Worm (Caenorhabditis elegans) whole organism, L1 larva: Measurements from ENCODE around the gene fil-2.

Experiments
- C04F5.9 ChIP-seq: sonication (generic microtip); optimal IDR thresholded peaks from 2 replicates; lab custom pipeline; 2016; ENCODE audit warnings: missing genetic modification characterization, missing compliant biosample characterization
- C34B4.2 ChIP-seq: sonication (generic microtip); optimal IDR thresholded peaks from 2 replicates; lab custom pipeline; 2017; ENCODE audit warnings: mild to moderate bottlenecking, missing genetic modification characterization, missing compliant biosample characterization
- F16B12.6 ChIP-seq: fragments of 150-350 bp; optimal IDR thresholded peaks from 2 replicates; lab custom pipeline; 2014; ENCODE audit warnings: missing biosample characterization, missing genetic modification characterization
- aha-1 ChIP-seq: fragments of 150-350 bp; optimal IDR thresholded peaks from 2 replicates; lab custom pipeline; 2014; ENCODE audit warnings: missing biosample characterization, missing genetic modification characterization
- alr-1 ChIP-seq: fragments of 200-800 bp; sonication (Bioruptor generic); optimal IDR thresholded peaks from 2 replicates; lab custom pipeline; 2018; ENCODE audit warnings: borderline replicate concordance, mild to moderate bottlenecking, missing genetic modification characterization, missing compliant biosample characterization
- aly-2 ChIP-seq: fragments of 150-350 bp; optimal IDR thresholded peaks from 2 replicates; lab custom pipeline; 2014; ENCODE audit warnings: missing biosample characterization, missing genetic modification characterization
- ama-1 ChIP-seq: fragments of 150-350 bp; optimal IDR thresholded peaks from 2 replicates; lab custom pipeline; 2014
- blmp-1 ChIP-seq: fragments of 150-350 bp; optimal IDR thresholded peaks from 2 replicates; lab custom pipeline; 2014; ENCODE audit warnings: missing biosample characterization, missing genetic modification characterization
- ceh-63 ChIP-seq: fragments of 200-800 bp; sonication (Bioruptor generic); optimal IDR thresholded peaks from 2 replicates; lab custom pipeline; 2018; ENCODE audit warnings: mild to moderate bottlenecking, missing genetic modification characterization, missing compliant biosample characterization
- ceh-8 ChIP-seq: fragments of 200-800 bp; sonication (Bioruptor generic); optimal IDR thresholded peaks from 2 replicates; lab custom pipeline; 2018; ENCODE audit warnings: mild to moderate bottlenecking, missing genetic modification characterization, moderate library complexity, missing compliant biosample characterization
- ceh-88 ChIP-seq: fragments of 200-800 bp; sonication (Bioruptor generic); IDR thresholded peaks from 2 replicates; pipeline ENCODE4 v1.3.6; 2022; ENCODE audit warnings: missing genetic modification characterization, missing compliant biosample characterization
- ceh-90 ChIP-seq: sonication (generic microtip); optimal IDR thresholded peaks from 2 replicates; lab custom pipeline; 2016; ENCODE audit warnings: missing genetic modification characterization, missing compliant biosample characterization
- ces-1 ChIP-seq: fragments of 150-350 bp; optimal IDR thresholded peaks from 2 replicates; lab custom pipeline; 2014; ENCODE audit warnings: missing biosample characterization, missing genetic modification reagents, missing genetic modification characterization
- efl-3 ChIP-seq: fragments of 200-800 bp; sonication (Bioruptor generic); optimal IDR thresholded peaks from 2 replicates; lab custom pipeline; 2018; ENCODE audit warnings: mild to moderate bottlenecking, missing genetic modification characterization, missing compliant biosample characterization
- egl-13 ChIP-seq: sonication (generic microtip); optimal IDR thresholded peaks from 2 replicates; lab custom pipeline; 2016; ENCODE audit warnings: missing genotype, missing genetic modification reagents, missing genetic modification characterization, missing compliant biosample characterization
- egl-27 ChIP-seq, 2 experiments: fragments of 150-350 bp in 1 of 2; sonication (generic microtip); optimal IDR thresholded peaks; 3 replicates each; lab custom pipeline; 2017 to 2018; ENCODE audit warnings: missing biosample characterization in 2 of 2, missing genetic modification characterization in 2 of 2, missing genetic modification reagents in 2 of 2
- elt-2 ChIP-seq: sonication (generic microtip); optimal IDR thresholded peaks from 2 replicates; lab custom pipeline; 2016; ENCODE audit warnings: missing genetic modification characterization, mild to moderate bottlenecking, inconsistent platforms, missing compliant biosample characterization, missing genetic modification reagents
- fkh-10 ChIP-seq: sonication (generic microtip); optimal IDR thresholded peaks from 2 replicates; lab custom pipeline; 2017; ENCODE audit warnings: missing biosample characterization, missing genetic modification reagents, missing genetic modification characterization
- fkh-8 ChIP-seq: sonication (generic microtip); optimal IDR thresholded peaks from 2 replicates; lab custom pipeline; 2016; ENCODE audit warnings: mild to moderate bottlenecking, missing genetic modification characterization, missing compliant biosample characterization
- fos-1 ChIP-seq: fragments of 150-350 bp; optimal IDR thresholded peaks from 2 replicates; lab custom pipeline; 2014; ENCODE audit warnings: missing biosample characterization, missing genetic modification characterization
- grh-1 ChIP-seq: fragments of 200-800 bp; sonication (Bioruptor generic); IDR thresholded peaks from 2 replicates; pipeline ENCODE4 v1.3.6; 2022; ENCODE audit warnings: missing genetic modification reagents, missing genetic modification characterization, missing compliant biosample characterization
- hlh-17 ChIP-seq: fragments of 200-800 bp; sonication (Bioruptor generic); optimal IDR thresholded peaks from 2 replicates; lab custom pipeline; 2018; ENCODE audit warnings: missing genetic modification characterization, mild to moderate bottlenecking, missing compliant biosample characterization, moderate library complexity, borderline replicate concordance
- irx-1 ChIP-seq: sonication (generic microtip); optimal IDR thresholded peaks from 2 replicates; lab custom pipeline; 2016; ENCODE audit warnings: missing genetic modification characterization, missing compliant biosample characterization
- lin-13 ChIP-seq: fragments of 150-350 bp; optimal IDR thresholded peaks from 2 replicates; lab custom pipeline; 2014; ENCODE audit warnings: missing biosample characterization, missing genetic modification reagents, missing genetic modification characterization
- lin-14 ChIP-seq: fragments of 200-800 bp; sonication (Bioruptor generic); optimal IDR thresholded peaks from 2 replicates; lab custom pipeline; 2018; ENCODE audit warnings: mild to moderate bottlenecking, missing genetic modification characterization, moderate library complexity, missing compliant biosample characterization
- lin-15B ChIP-seq: fragments of 150-350 bp; sonication (generic microtip); optimal IDR thresholded peaks from 3 replicates; lab custom pipeline; 2014; ENCODE audit warnings: missing biosample characterization, missing genetic modification characterization
- lin-39 ChIP-seq: fragments of 150-350 bp; optimal IDR thresholded peaks from 2 replicates; lab custom pipeline; 2014; ENCODE audit warnings: missing biosample characterization, missing genetic modification reagents, missing genetic modification characterization
- lir-3 ChIP-seq: sonication (generic microtip); optimal IDR thresholded peaks from 2 replicates; lab custom pipeline; 2016; ENCODE audit warnings: mild to moderate bottlenecking, missing genetic modification characterization, moderate library complexity, missing compliant biosample characterization; ENCODE audit not compliant: poor library complexity
- mdl-1 ChIP-seq, 2 experiments: fragments of 150-350 bp; optimal IDR thresholded peaks; 2 replicates each; lab custom pipeline; 2014 to 2017; ENCODE audit warnings: missing biosample characterization in 2 of 2, missing genetic modification characterization in 2 of 2, inconsistent platforms in 1 of 2
- mep-1 ChIP-seq: fragments of 150-350 bp; optimal IDR thresholded peaks from 2 replicates; lab custom pipeline; 2014; ENCODE audit warnings: missing biosample characterization, missing genetic modification characterization
- nhr-12 ChIP-seq: sonication (generic microtip); optimal IDR thresholded peaks from 2 replicates; lab custom pipeline; 2017; ENCODE audit warnings: missing biosample characterization, missing genetic modification characterization
- nhr-20 ChIP-seq: sonication (generic microtip); optimal IDR thresholded peaks from 2 replicates; lab custom pipeline; 2016; ENCODE audit warnings: mild to moderate bottlenecking, missing genetic modification characterization, missing compliant biosample characterization
- nhr-71 ChIP-seq: sonication (generic microtip); optimal IDR thresholded peaks from 2 replicates; lab custom pipeline; 2016; ENCODE audit warnings: mild to moderate bottlenecking, missing genetic modification characterization, moderate library complexity, missing compliant biosample characterization
- nhr-84 ChIP-seq: sonication (generic microtip); optimal IDR thresholded peaks from 2 replicates; lab custom pipeline; 2017; ENCODE audit warnings: missing biosample characterization, missing genetic modification characterization
- pag-3 ChIP-seq: sonication (generic microtip); optimal IDR thresholded peaks from 2 replicates; lab custom pipeline; 2017; ENCODE audit warnings: missing genetic modification characterization, mild to moderate bottlenecking, missing compliant biosample characterization, antibody characterized with exemption, borderline replicate concordance; ENCODE audit not compliant: insufficient read depth
- pqm-1 ChIP-seq: sonication (generic microtip); optimal IDR thresholded peaks from 3 replicates; lab custom pipeline; 2017; ENCODE audit warnings: missing biosample characterization, missing genetic modification characterization
- snpc-4 ChIP-seq: fragments of 150-350 bp; optimal IDR thresholded peaks from 2 replicates; lab custom pipeline; 2014; ENCODE audit warnings: missing biosample characterization, missing genetic modification characterization
- snu-23 ChIP-seq: sonication (generic microtip); optimal IDR thresholded peaks from 2 replicates; lab custom pipeline; 2016; ENCODE audit warnings: missing genetic modification characterization, missing compliant biosample characterization
- sox-4 ChIP-seq: sonication (generic microtip); optimal IDR thresholded peaks from 2 replicates; lab custom pipeline; 2016; ENCODE audit warnings: missing genetic modification characterization, missing compliant biosample characterization
- sptf-1 ChIP-seq: fragments of 150-350 bp; optimal IDR thresholded peaks from 2 replicates; lab custom pipeline; 2014; ENCODE audit warnings: missing biosample characterization, missing genetic modification characterization
- sup-37 ChIP-seq: fragments of 200-800 bp; sonication (Bioruptor generic); optimal IDR thresholded peaks from 2 replicates; lab custom pipeline; 2018; ENCODE audit warnings: mild to moderate bottlenecking, missing genetic modification characterization, missing compliant biosample characterization
- swsn-7 ChIP-seq: sonication (generic microtip); optimal IDR thresholded peaks from 2 replicates; lab custom pipeline; 2016; ENCODE audit warnings: missing genetic modification characterization, missing compliant biosample characterization
- tbx-2 ChIP-seq: sonication (generic microtip); optimal IDR thresholded peaks from 2 replicates; lab custom pipeline; 2016; ENCODE audit warnings: missing genetic modification characterization, missing compliant biosample characterization
- unc-130 ChIP-seq: fragments of 150-350 bp; optimal IDR thresholded peaks from 2 replicates; lab custom pipeline; 2017; ENCODE audit warnings: missing biosample characterization, missing genetic modification characterization, inconsistent platforms
- unc-30 ChIP-seq: sonication (generic microtip); optimal IDR thresholded peaks from 2 replicates; lab custom pipeline; 2017; ENCODE audit warnings: missing biosample characterization, missing genetic modification characterization
- unc-62 ChIP-seq: fragments of 150-350 bp; optimal IDR thresholded peaks from 2 replicates; lab custom pipeline; 2014; ENCODE audit warnings: missing biosample characterization, missing genetic modification reagents, missing genetic modification characterization
- unc-86 ChIP-seq: sonication (generic microtip); optimal IDR thresholded peaks from 2 replicates; lab custom pipeline; 2016; ENCODE audit warnings: missing genetic modification characterization, missing compliant biosample characterization
- unc-98 ChIP-seq: fragments of 200-800 bp; sonication (Bioruptor generic); IDR thresholded peaks from 2 replicates; pipeline ENCODE4 v1.3.6; 2022; ENCODE audit warnings: missing genetic modification characterization, missing compliant biosample characterization
- xbp-1 ChIP-seq: sonication (generic microtip); optimal IDR thresholded peaks from 2 replicates; lab custom pipeline; 2016; ENCODE audit warnings: missing genetic modification characterization, missing compliant biosample characterization
- zag-1 ChIP-seq: fragments of 150-350 bp; optimal IDR thresholded peaks from 2 replicates; lab custom pipeline; 2014; ENCODE audit warnings: missing biosample characterization, missing genetic modification characterization
- zip-4 ChIP-seq: fragments of 200-800 bp; sonication (Bioruptor generic); optimal IDR thresholded peaks from 2 replicates; lab custom pipeline; 2018; ENCODE audit warnings: mild to moderate bottlenecking, missing genetic modification characterization, moderate library complexity, missing compliant biosample characterization
- ztf-11 ChIP-seq, 2 experiments: sonication (generic microtip); optimal IDR thresholded peaks; 2 replicates each; lab custom pipeline; 2016 to 2017; ENCODE audit warnings: missing genetic modification characterization in 2 of 2, missing biosample characterization in 1 of 2, missing compliant biosample characterization in 1 of 2
- ztf-4 ChIP-seq: fragments of 150-350 bp; optimal IDR thresholded peaks from 2 replicates; lab custom pipeline; 2014; ENCODE audit warnings: missing biosample characterization, missing genetic modification characterization

fil-2 gene

ce11 chrV:6322749-6323367 lies 44.0 kb downstream of the fil-2 start (continued):
- TF ChIP-seq C34B4.2 (tag; lab: Kevin White, UChicago) (no peak), C04F5.9 (tag; lab: Kevin White, UChicago) (no peak), nhr-20 (peak; percentile 89), unc-62 (GFP tag; lab: Kevin White, UChicago) (no peak), unc-98 (GFP tag; lab: Robert Waterston, UW) (no peak), elt-2 (tag; lab: Kevin White, UChicago) (no peak), efl-3 (GFP tag; lab: Kevin White, UChicago) (no peak), unc-130 (tag; lab: Kevin White, UChicago) (no peak), snpc-4 (no peak), ztf-4 (no peak), zag-1 (tag; lab: Kevin White, UChicago) (no peak), fkh-8 (tag; lab: Kevin White, UChicago) (no peak), ama-1 (lab: Kevin White, UChicago) (no peak), sptf-1 (no peak), hlh-17 (GFP tag; lab: Kevin White, UChicago) (no peak), ceh-63 (no peak), egl-27 (tag; optimal IDR thresholded peaks at IDR 0.05; lab: Kevin White, UChicago) (no peak), alr-1 (tag; lab: Kevin White, UChicago) (no peak), nhr-84 (no peak), ces-1 (GFP tag; lab: Kevin White, UChicago) (no peak), ztf-11 (tag; optimal IDR thresholded peaks at IDR 0.05; lab: Kevin White, UChicago) (no peak), ceh-88 (GFP tag; lab: Robert Waterston, UW) (no peak), aly-2 (tag; lab: Kevin White, UChicago) (no peak), sup-37 (no peak), pqm-1 (no peak), ceh-8 (GFP tag; lab: Kevin White, UChicago) (no peak), nhr-71 (peak; percentile 80), lin-39 (tag; lab: Kevin White, UChicago) (no peak), tbx-2 (tag; lab: Kevin White, UChicago) (peak; percentile 40), grh-1 (GFP tag; lab: Robert Waterston, UW) (peak; percentile 47), aha-1 (no peak), mep-1 (peak; percentile 64), pag-3 (tag; lab: Kevin White, UChicago) (no peak), irx-1 (tag; lab: Kevin White, UChicago) (no peak), F16B12.6 (tag; lab: Kevin White, UChicago) (no peak), egl-13 (no peak), unc-30 (tag; lab: Kevin White, UChicago) (no peak), lin-13 (GFP tag; lab: Kevin White, UChicago) (peak; percentile 6), lin-15B (no peak), fos-1 (no peak), swsn-7 (tag; lab: Kevin White, UChicago) (no peak), xbp-1 (tag; lab: Kevin White, UChicago) (no peak), zip-4 (GFP tag; lab: Kevin White, UChicago) (no peak), lin-14 (GFP tag; lab: Kevin White, UChicago) (peak; percentile 82), snu-23 (GFP tag; lab: Kevin White, UChicago) (peak; percentile 66), unc-86 (tag; lab: Kevin White, UChicago) (no peak), lir-3 (no peak), ceh-90 (tag; lab: Kevin White, UChicago) (no peak), fkh-10 (GFP tag; lab: Kevin White, UChicago) (no peak), sox-4 (tag; lab: Kevin White, UChicago) (no peak), mdl-1 (tag; optimal IDR thresholded peaks at IDR 0.05; lab: Kevin White, UChicago) (peak in 1 of 2 experiments; percentile 12), blmp-1 (tag; lab: Kevin White, UChicago) (peak; percentile 71), nhr-12 (tag; lab: Kevin White, UChicago) (no peak)
